Fruit fly (Drosophila melanogaster): ENCODE results near the gene CG6244.

The CG6244 gene

dm6 chr3L:15825493-15826209, 17.5 kb downstream of the CG6244 start (continued):
- TF ChIP-seq CG6765 (GFP tag; optimal IDR thresholded peaks at IDR 0.05) (peak; percentile 50), CG15011 (GFP tag; optimal IDR thresholded peaks at IDR 0.05) (no peak), CG13123 (GFP tag; optimal IDR thresholded peaks at IDR 0.05) (no peak), sr (GFP tag; IDR thresholded peaks at IDR 0.05) (peak; percentile 85), vnd (GFP tag; IDR thresholded peaks at IDR 0.05; ENCODE audit: partially characterized antibody) (no peak), CG7786 (GFP tag; optimal IDR thresholded peaks at IDR 0.05) (no peak), CG12659 (GFP tag; optimal IDR thresholded peaks at IDR 0.05) (no peak), CG7372 (GFP tag; IDR thresholded peaks at IDR 0.05) (no peak), NfI (GFP tag; optimal IDR thresholded peaks at IDR 0.05) (no peak), fd3F (GFP tag; optimal IDR thresholded peaks at IDR 0.05) (no peak), ssp (GFP tag; IDR thresholded peaks at IDR 0.05) (no peak), scrt (GFP tag; optimal IDR thresholded peaks at IDR 0.05) (peak; percentile 40), CG9609 (GFP tag; optimal IDR thresholded peaks at IDR 0.05) (no peak), crc (GFP tag; optimal IDR thresholded peaks at IDR 0.05) (no peak), CG12219 (GFP tag; optimal IDR thresholded peaks at IDR 0.05) (no peak), Xrp1 (GFP tag; IDR thresholded peaks at IDR 0.05) (peak; percentile 47; the same call in 1 of the 2 replicates), nau (GFP tag; optimal IDR thresholded peaks at IDR 0.05) (peak; percentile 14), nom (GFP tag; optimal IDR thresholded peaks at IDR 0.05) (no peak), CG3995 (GFP tag; optimal IDR thresholded peaks at IDR 0.05) (no peak), CG11093 (GFP tag; IDR thresholded peaks at IDR 0.05) (no peak), yki (optimal IDR thresholded peaks at IDR 0.05) (no peak), schlank (tag; optimal IDR thresholded peaks at IDR 0.05) (no peak), Antp (GFP tag; optimal IDR thresholded peaks at IDR 0.05) (no peak), CG10274 (GFP tag; optimal IDR thresholded peaks at IDR 0.05) (no peak), hb (GFP tag; IDR thresholded peaks at IDR 0.05; ENCODE audit: partially characterized antibody) (no peak), CG9727 (GFP tag; optimal IDR thresholded peaks at IDR 0.05) (peak; percentile 45), CoRest (tag; optimal IDR thresholded peaks at IDR 0.05) (no peak), CG9876 (GFP tag; optimal IDR thresholded peaks at IDR 0.05) (no peak), Drgx (GFP tag; IDR thresholded peaks at IDR 0.05) (peak; percentile 58), Dfd (GFP tag; optimal IDR thresholded peaks at IDR 0.05) (no peak), CG5953 (GFP tag; IDR thresholded peaks at IDR 0.05) (no peak), PHDP (tag; optimal IDR thresholded peaks at IDR 0.05) (peak; percentile 39), CG13296 (GFP tag; optimal IDR thresholded peaks at IDR 0.05) (peak; percentile 60), Vsx1 (GFP tag; optimal IDR thresholded peaks at IDR 0.05) (peak; percentile 54), stwl (tag; optimal IDR thresholded peaks at IDR 0.05) (no peak), gcm2 (GFP tag; optimal IDR thresholded peaks at IDR 0.05) (peak; percentile 3), org-1 (GFP tag; optimal IDR thresholded peaks at IDR 0.05) (peak; percentile 19), Meics (GFP tag; optimal IDR thresholded peaks at IDR 0.05) (no peak), CG4282 (GFP tag; optimal IDR thresholded peaks at IDR 0.05) (no peak), Sox100B (GFP tag; optimal IDR thresholded peaks at IDR 0.05) (no peak), CG2116 (GFP tag; optimal IDR thresholded peaks at IDR 0.05) (peak; percentile 4), CG10654 (GFP tag; optimal IDR thresholded peaks at IDR 0.05) (no peak), Ravus (GFP tag; IDR thresholded peaks at IDR 0.05) (no peak), CTCF (GFP tag; optimal IDR thresholded peaks at IDR 0.05) (no peak), lab (GFP tag; optimal IDR thresholded peaks at IDR 0.05) (peak; percentile 62), oc (tag; optimal IDR thresholded peaks at IDR 0.05) (no peak), CG3281 (GFP tag; optimal IDR thresholded peaks at IDR 0.05) (peak; percentile 59), trh (GFP tag; optimal IDR thresholded peaks at IDR 0.05) (no peak), klu (GFP tag; IDR thresholded peaks at IDR 0.05) (no peak), danr (GFP tag; IDR thresholded peaks at IDR 0.05) (no peak), CG10565 (GFP tag; optimal IDR thresholded peaks at IDR 0.05) (no peak)

All from whole organism, embryonic.